Worm (Caenorhabditis elegans) whole organism, late embryonic: ENCODE data around the gene T15H9.4.
A peak's percentile ranks its signal among the peaks of the same experiment; 100 is the strongest.

Experiments used
- K02D7.2 ChIP-seq: sonication (generic microtip); optimal IDR thresholded peaks from 2 replicates; lab custom pipeline; 2017; ENCODE audit warnings: mild to moderate bottlenecking, missing genetic modification characterization, missing compliant biosample characterization
- K09A11.1 ChIP-seq: sonication (generic microtip); optimal IDR thresholded peaks from 2 replicates; lab custom pipeline; 2017; ENCODE audit warnings: antibody characterized with exemption, mild to moderate bottlenecking, missing genetic modification characterization, missing compliant biosample characterization; ENCODE audit not compliant: insufficient read depth
- ceh-14 ChIP-seq: sonication (generic microtip); optimal IDR thresholded peaks from 2 replicates; lab custom pipeline; 2016; ENCODE audit warnings: missing genotype, missing genetic modification characterization, missing compliant biosample characterization
- elt-2 ChIP-seq: sonication (generic microtip); optimal IDR thresholded peaks from 2 replicates; lab custom pipeline; 2016; ENCODE audit warnings: missing genetic modification reagents, missing genetic modification characterization, missing compliant biosample characterization
- fkh-10 ChIP-seq: fragments of 150-350 bp; optimal IDR thresholded peaks from 2 replicates; lab custom pipeline; 2014; ENCODE audit warnings: missing biosample characterization, missing genetic modification reagents, missing genetic modification characterization
- hlh-15 ChIP-seq: sonication (generic microtip); optimal IDR thresholded peaks from 2 replicates; lab custom pipeline; 2016; ENCODE audit warnings: missing genetic modification characterization, missing compliant biosample characterization
- hlh-30 ChIP-seq: sonication (generic microtip); optimal IDR thresholded peaks from 2 replicates; lab custom pipeline; 2017; ENCODE audit warnings: antibody characterized with exemption, missing genetic modification characterization, missing compliant biosample characterization; ENCODE audit not compliant: insufficient read depth
- hlh-6 ChIP-seq: sonication (generic microtip); optimal IDR thresholded peaks from 2 replicates; lab custom pipeline; 2016; ENCODE audit warnings: missing genotype, missing genetic modification characterization, missing compliant biosample characterization
- nhr-11 ChIP-seq: fragments of 150-350 bp; optimal IDR thresholded peaks from 2 replicates; lab custom pipeline; 2014; ENCODE audit warnings: missing biosample characterization, missing genetic modification characterization
- tbx-2 ChIP-seq: sonication (generic microtip); optimal IDR thresholded peaks from 2 replicates; lab custom pipeline; 2016; ENCODE audit warnings: missing genetic modification characterization, missing compliant biosample characterization
- zip-5 ChIP-seq: sonication (generic microtip); optimal IDR thresholded peaks from 2 replicates; lab custom pipeline; 2016; ENCODE audit warnings: missing genetic modification characterization, missing compliant biosample characterization
- ztf-16 ChIP-seq: sonication (generic microtip); optimal IDR thresholded peaks from 2 replicates; lab custom pipeline; 2017; ENCODE audit warnings: missing genetic modification characterization, missing compliant biosample characterization

- TF ChIP-seq hlh-15 (no peak), hlh-6 (tag; lab: Kevin White, UChicago) (no peak), ztf-16 (tag; lab: Kevin White, UChicago) (no peak), elt-2 (tag; lab: Kevin White, UChicago) (peak; percentile 59), zip-5 (tag; lab: Kevin White, UChicago) (no peak), hlh-30 (peak; percentile 96), nhr-11 (tag; lab: Kevin White, UChicago) (no peak), K09A11.1 (tag; lab: Kevin White, UChicago) (no peak), ceh-14 (tag; lab: Kevin White, UChicago) (no peak), fkh-10 (GFP tag; lab: Kevin White, UChicago) (no peak), tbx-2 (tag; lab: Kevin White, UChicago) (peak; percentile 55), K02D7.2 (no peak)
Observed at ce11 chrII:9603419-9603818, 8.3 kb upstream of the T15H9.4 start.
